Worm (Caenorhabditis elegans) whole organism, midembryonic: ENCODE results near the gene T14G8.2.

ENCODE experiments used
- T22C8.4 ChIP-seq: fragments of 200-800 bp; sonication (Bioruptor generic); IDR thresholded peaks from 2 replicates; pipeline ENCODE4 v1.3.6; 2022; ENCODE audit warnings: missing genetic modification characterization, missing compliant biosample characterization
- flt-1 ChIP-seq: fragments of 200-800 bp; sonication (Bioruptor generic); IDR thresholded peaks from 2 replicates; pipeline ENCODE4 v1.3.6; 2022; ENCODE audit warnings: missing genetic modification characterization, missing compliant biosample characterization
- med-1 ChIP-seq: sonication (generic microtip); optimal IDR thresholded peaks from 2 replicates; lab custom pipeline; 2017; ENCODE audit warnings: missing genetic modification characterization, mild to moderate bottlenecking, missing compliant biosample characterization, antibody characterized with exemption, missing genetic modification reagents; ENCODE audit not compliant: insufficient read depth
- ztf-29 ChIP-seq: fragments of 200-800 bp; sonication (Bioruptor generic); IDR thresholded peaks from 2 replicates; pipeline ENCODE4 v1.3.6; 2022; ENCODE audit warnings: missing genetic modification reagents, missing genetic modification characterization, missing compliant biosample characterization

- TF ChIP-seq T22C8.4 (GFP tag; lab: Robert Waterston, UW) (no peak), flt-1 (no peak), ztf-29 (GFP tag; lab: Robert Waterston, UW) (no peak), med-1 (no peak)
These were observed 23.0 kb upstream of the T14G8.2 start for ce11 chrX:12834848-12835247.
